Fruit fly (Drosophila melanogaster) whole organism, embryonic: ENCODE results near the gene Shaw.

Source experiments
- Aef1 ChIP-seq: fragments of 200-800 bp; sonication (Bioruptor generic); IDR thresholded peaks from 3 replicates; pipeline ENCODE4 v1.3.6; 2022; ENCODE audit warnings: missing biosample characterization, missing genetic modification characterization
- Bteb2 ChIP-seq: fragments of 200-800 bp; sonication (Bioruptor generic); optimal IDR thresholded peaks from 2 replicates; lab custom pipeline; 2016; ENCODE audit warnings: missing biosample characterization, missing genetic modification characterization
- CG10462 ChIP-seq: fragments of 200-800 bp; sonication (Bioruptor generic); optimal IDR thresholded peaks from 2 replicates; lab custom pipeline; 2016; ENCODE audit warnings: missing biosample characterization, missing genetic modification characterization
- CG12299 ChIP-seq: fragments of 200-800 bp; sonication (Bioruptor generic); optimal IDR thresholded peaks from 2 replicates; lab custom pipeline; 2018; ENCODE audit warnings: missing biosample characterization, mild to moderate bottlenecking, missing genetic modification characterization
- CG1233 ChIP-seq: fragments of 200-800 bp; sonication (Bioruptor generic); optimal IDR thresholded peaks from 4 replicates; lab custom pipeline; 2018; ENCODE audit warnings: missing biosample characterization, mild to moderate bottlenecking, missing genetic modification characterization
- CG14667 ChIP-seq: fragments of 200-800 bp; sonication (Bioruptor generic); IDR thresholded peaks from 2 replicates; pipeline ENCODE4 v1.3.6; 2022; ENCODE audit warnings: missing biosample characterization, missing genetic modification characterization
- CG14710 ChIP-seq: fragments of 200-800 bp; sonication (Bioruptor generic); optimal IDR thresholded peaks from 3 replicates; lab custom pipeline; 2019; ENCODE audit warnings: missing biosample characterization, mild to moderate bottlenecking, missing genetic modification characterization, moderate library complexity
- CG2116 ChIP-seq: fragments of 200-800 bp; sonication (Bioruptor generic); optimal IDR thresholded peaks from 3 replicates; lab custom pipeline; 2018; ENCODE audit warnings: missing biosample characterization, mild to moderate bottlenecking, missing genetic modification characterization
- CG3065 ChIP-seq: fragments of 200-800 bp; sonication (Bioruptor generic); optimal IDR thresholded peaks from 2 replicates; lab custom pipeline; 2016; ENCODE audit warnings: missing biosample characterization, missing genetic modification characterization
- CG3726 ChIP-seq: fragments of 200-800 bp; sonication (Bioruptor generic); IDR thresholded peaks from 3 replicates; pipeline ENCODE4, ENCODE4 v1.3.6; 2022; ENCODE audit warnings: missing biosample characterization, missing genetic modification characterization
- CG4282 ChIP-seq: fragments of 200-800 bp; sonication (Bioruptor generic); optimal IDR thresholded peaks from 2 replicates; lab custom pipeline; 2016; ENCODE audit warnings: missing biosample characterization, missing genetic modification characterization
- CG43689 ChIP-seq: fragments of 200-800 bp; sonication (Bioruptor generic); IDR thresholded peaks from 2 replicates; pipeline ENCODE4 v1.3.6; 2022; ENCODE audit warnings: missing biosample characterization, missing genetic modification characterization
- CG4820 ChIP-seq: fragments of 200-800 bp; sonication (Bioruptor generic); optimal IDR thresholded peaks from 3 replicates; lab custom pipeline; 2016; ENCODE audit warnings: missing biosample characterization, missing genetic modification characterization
- CG5245 ChIP-seq: fragments of 200-800 bp; sonication (Bioruptor generic); optimal IDR thresholded peaks from 3 replicates; lab custom pipeline; 2016; ENCODE audit warnings: missing biosample characterization, missing genetic modification characterization
- CG6765 ChIP-seq: fragments of 200-800 bp; sonication (Bioruptor generic); optimal IDR thresholded peaks from 3 replicates; lab custom pipeline; 2017; ENCODE audit warnings: missing biosample characterization, mild to moderate bottlenecking, missing genetic modification characterization
- CG7839 ChIP-seq: fragments of 200-800 bp; sonication (Bioruptor generic); optimal IDR thresholded peaks from 3 replicates; lab custom pipeline; 2018; ENCODE audit warnings: missing biosample characterization, mild to moderate bottlenecking, missing genetic modification characterization, moderate library complexity
- CG8290 ChIP-seq, 3 experiments: fragments of 200-800 bp; sonication (Bioruptor generic); optimal IDR thresholded peaks; 2 replicates each; lab custom pipeline; 2016 to 2019; ENCODE audit warnings: missing biosample characterization in 3 of 3, missing genetic modification characterization in 3 of 3, mild to moderate bottlenecking in 2 of 3, moderate library complexity in 1 of 3
- CG8359 ChIP-seq: fragments of 200-800 bp; sonication (Bioruptor generic); optimal IDR thresholded peaks from 2 replicates; lab custom pipeline; 2017; ENCODE audit warnings: missing biosample characterization, mild to moderate bottlenecking, missing genetic modification characterization, borderline replicate concordance
- CG8924 ChIP-seq: fragments of 200-800 bp; optimal IDR thresholded peaks from 3 replicates; lab custom pipeline; 2019; ENCODE audit warnings: missing biosample characterization, mild to moderate bottlenecking, missing genetic modification characterization, moderate library complexity
- CG9437 ChIP-seq: fragments of 200-800 bp; sonication (Bioruptor generic); optimal IDR thresholded peaks from 2 replicates; lab custom pipeline; 2018; ENCODE audit warnings: missing biosample characterization, mild to moderate bottlenecking, missing genetic modification characterization
- CG9797 ChIP-seq: fragments of 200-800 bp; sonication (Bioruptor generic); optimal IDR thresholded peaks from 3 replicates; lab custom pipeline; 2018; ENCODE audit warnings: missing biosample characterization, mild to moderate bottlenecking, missing genetic modification characterization
- Dad ChIP-seq: fragments of 200-800 bp; sonication (Bioruptor generic); optimal IDR thresholded peaks from 3 replicates; lab custom pipeline; 2016; ENCODE audit warnings: missing biosample characterization, missing genetic modification characterization
- Doc3 ChIP-seq: fragments of 200-800 bp; sonication (Bioruptor generic); IDR thresholded peaks from 3 replicates; pipeline ENCODE4 v1.3.6; 2022; ENCODE audit warnings: missing biosample characterization, missing genetic modification characterization; ENCODE audit not compliant: partially characterized antibody
- GATAe ChIP-seq: fragments of 200-800 bp; sonication (Bioruptor generic); conservative IDR thresholded peaks from 2 replicates; pipeline ENCODE4 v1.3.6; 2022; ENCODE audit warnings: missing biosample characterization, missing genetic modification characterization
- H15 ChIP-seq: fragments of 200-800 bp; sonication (Bioruptor generic); IDR thresholded peaks from 3 replicates; pipeline ENCODE4 v1.3.6; 2022; ENCODE audit warnings: missing biosample characterization, missing genetic modification characterization
- Hey ChIP-seq: fragments of 200-800 bp; sonication (Bioruptor generic); optimal IDR thresholded peaks from 3 replicates; lab custom pipeline; 2018; ENCODE audit warnings: missing biosample characterization, mild to moderate bottlenecking, missing genetic modification characterization
- Hsf ChIP-seq: fragments of 200-800 bp; sonication (Bioruptor generic); optimal IDR thresholded peaks from 3 replicates; lab custom pipeline; 2016; ENCODE audit warnings: missing biosample characterization, missing genetic modification characterization
- Kr ChIP-seq: fragments of 200-800 bp; sonication (Bioruptor generic); optimal IDR thresholded peaks from 2 replicates; lab custom pipeline; 2017; ENCODE audit warnings: missing biosample characterization, mild to moderate bottlenecking, missing genetic modification characterization
- Mes4 ChIP-seq: fragments of 200-800 bp; sonication (Bioruptor generic); optimal IDR thresholded peaks from 2 replicates; lab custom pipeline; 2016; ENCODE audit warnings: missing biosample characterization, missing genetic modification characterization
- Nf-YC ChIP-seq: fragments of 200-800 bp; optimal IDR thresholded peaks from 3 replicates; lab custom pipeline; 2019; ENCODE audit warnings: missing biosample characterization, mild to moderate bottlenecking, missing genetic modification characterization, moderate library complexity
- Optix ChIP-seq: fragments of 200-800 bp; sonication (Bioruptor generic); IDR thresholded peaks from 3 replicates; pipeline ENCODE4 v1.3.6; 2022; ENCODE audit warnings: missing biosample characterization, missing genetic modification characterization
- Pdp1 ChIP-seq, 2 experiments: fragments of 200-800 bp; sonication (Bioruptor generic); optimal IDR thresholded peaks; 3 replicates each; lab custom pipeline; 2016; ENCODE audit warnings: missing biosample characterization in 2 of 2, missing genetic modification characterization in 2 of 2, mild to moderate bottlenecking in 1 of 2, moderate library complexity in 1 of 2
- cwo ChIP-seq: fragments of 200-800 bp; sonication (Bioruptor generic); optimal IDR thresholded peaks from 3 replicates; lab custom pipeline; 2017; ENCODE audit warnings: missing biosample characterization, missing genetic modification characterization, mild to moderate bottlenecking, moderate library complexity, missing genetic modification reagents
- dysf ChIP-seq: fragments of 200-800 bp; sonication (Bioruptor generic); IDR thresholded peaks from 3 replicates; pipeline ENCODE4 v1.3.6; 2022; ENCODE audit warnings: missing biosample characterization, missing genetic modification characterization
- fd96Cb ChIP-seq: fragments of 200-800 bp; sonication (Bioruptor generic); optimal IDR thresholded peaks from 2 replicates; lab custom pipeline; 2018; ENCODE audit warnings: missing biosample characterization, mild to moderate bottlenecking, missing genetic modification characterization, moderate library complexity
- ftz-f1 ChIP-seq: fragments of 200-800 bp; sonication (Bioruptor generic); optimal IDR thresholded peaks from 2 replicates; lab custom pipeline; 2016; ENCODE audit warnings: missing biosample characterization, missing genetic modification characterization
- gem ChIP-seq: fragments of 200-800 bp; sonication (Bioruptor generic); optimal IDR thresholded peaks from 2 replicates; lab custom pipeline; 2019; ENCODE audit warnings: missing biosample characterization, mild to moderate bottlenecking, missing genetic modification characterization, moderate library complexity
- jumu ChIP-seq: fragments of 200-800 bp; sonication (Bioruptor generic); optimal IDR thresholded peaks from 3 replicates; lab custom pipeline; 2016; ENCODE audit warnings: missing biosample characterization, missing genetic modification characterization
- kah ChIP-seq: fragments of 200-800 bp; sonication (Bioruptor generic); optimal IDR thresholded peaks from 2 replicates; lab custom pipeline; 2018; ENCODE audit warnings: missing biosample characterization, mild to moderate bottlenecking, missing genetic modification characterization
- lab ChIP-seq: fragments of 200-800 bp; sonication (Bioruptor generic); optimal IDR thresholded peaks from 3 replicates; lab custom pipeline; 2017; ENCODE audit warnings: missing biosample characterization, missing genetic modification characterization, mild to moderate bottlenecking, moderate library complexity, missing genetic modification reagents
- psq ChIP-seq: fragments of 200-800 bp; sonication (Bioruptor generic); optimal IDR thresholded peaks from 2 replicates; lab custom pipeline; 2017; ENCODE audit warnings: missing biosample characterization, missing genetic modification characterization
- run ChIP-seq: fragments of 200-800 bp; sonication (Bioruptor generic); optimal IDR thresholded peaks from 3 replicates; lab custom pipeline; 2018; ENCODE audit warnings: missing biosample characterization, mild to moderate bottlenecking, missing genetic modification characterization
- sc ChIP-seq, 3 experiments: fragments of >200 bp in 2 of 3; fragments of 200-800 bp in 1 of 3; sonication (Bioruptor generic) in 1 of 3; optimal IDR thresholded peaks; 2 replicates in 2 of 3; 3 replicates in 1 of 3; lab custom pipeline; 2017; ENCODE audit warnings: mild to moderate bottlenecking in 1 of 3, missing biosample characterization in 1 of 3, missing genetic modification characterization in 1 of 3, missing genetic modification reagents in 1 of 3
- seq ChIP-seq: fragments of 200-800 bp; sonication (Bioruptor generic); IDR thresholded peaks from 2 replicates; pipeline ENCODE4 v1.3.6; 2022; ENCODE audit warnings: missing biosample characterization, missing genetic modification characterization
- slbo ChIP-seq: fragments of 200-800 bp; sonication (Bioruptor generic); IDR thresholded peaks from 2 replicates; pipeline ENCODE4 v1.3.6; 2022; ENCODE audit warnings: missing biosample characterization, missing genetic modification characterization
- vnd ChIP-seq: fragments of 200-800 bp; sonication (Bioruptor generic); IDR thresholded peaks from 3 replicates; pipeline ENCODE4 v1.3.6; 2022; ENCODE audit warnings: missing biosample characterization, missing genetic modification characterization; ENCODE audit not compliant: partially characterized antibody
- wor ChIP-seq: fragments of 200-800 bp; sonication (Bioruptor generic); IDR thresholded peaks from 2 replicates; pipeline ENCODE4 v1.3.6; 2022; ENCODE audit warnings: missing biosample characterization, missing genetic modification characterization
- yki ChIP-seq: fragments of >200 bp; optimal IDR thresholded peaks from 3 replicates; lab custom pipeline; 2018
- zen2 ChIP-seq: fragments of 200-800 bp; sonication (Bioruptor generic); IDR thresholded peaks from 3 replicates; pipeline ENCODE4 v1.3.6; 2022; ENCODE audit warnings: missing biosample characterization, missing genetic modification characterization; ENCODE audit not compliant: partially characterized antibody

Shaw gene

dm6 chr2L:3776614-3777196 is 58.7 kb downstream of the Shaw start (continued):
- TF ChIP-seq CG8924 (tag; lab: Kevin White, UChicago) (peak; percentile 97), CG5245 (GFP tag; lab: Kevin White, UChicago) (peak; percentile 58), jumu (GFP tag; lab: Kevin White, UChicago) (no peak), Mes4 (GFP tag; lab: Kevin White, UChicago) (no peak), CG7839 (peak; percentile 87), CG43689 (GFP tag; lab: Robert Waterston, UW) (peak; percentile 59; the same call in 1 of the 2 replicates), Aef1 (GFP tag; lab: Robert Waterston, UW) (peak; percentile 74), Bteb2 (no peak), Nf-YC (tag; lab: Kevin White, UChicago) (peak; percentile 75), slbo (GFP tag; lab: Robert Waterston, UW) (peak; percentile 84), Hsf (peak; percentile 40), CG10462 (GFP tag; lab: Kevin White, UChicago) (peak; percentile 68), CG6765 (GFP tag; lab: Kevin White, UChicago) (peak; percentile 49), Kr (GFP tag; lab: Kevin White, UChicago) (peak; percentile 82), CG3065 (GFP tag; lab: Kevin White, UChicago) (peak; percentile 55), CG2116 (GFP tag; lab: Kevin White, UChicago) (peak; percentile 51), ftz-f1 (no peak), cwo (GFP tag; lab: Kevin White, UChicago) (peak; percentile 67), kah (GFP tag; lab: Kevin White, UChicago) (peak; percentile 82), Hey (no peak), H15 (GFP tag; lab: Robert Waterston, UW) (peak; percentile 70; the same call in 2 of the 3 replicates), vnd (GFP tag; lab: Robert Waterston, UW) (no peak), CG4282 (GFP tag; lab: Kevin White, UChicago) (no peak), fd96Cb (peak; percentile 86), CG14667 (GFP tag; lab: Robert Waterston, UW) (peak; percentile 68), gem (peak; percentile 96), CG9797 (GFP tag; lab: Kevin White, UChicago) (peak; percentile 8), CG1233 (GFP tag; lab: Kevin White, UChicago) (peak; percentile 82), Optix (GFP tag; lab: Robert Waterston, UW) (no peak), psq (GFP tag; lab: Kevin White, UChicago) (peak; percentile 62), dysf (peak; percentile 75), CG4820 (peak; percentile 75), wor (GFP tag; lab: Robert Waterston, UW) (peak; percentile 67), CG3726 (peak; percentile 69; the same call in 2 of the 3 replicates), zen2 (GFP tag; lab: Robert Waterston, UW) (no peak), lab (GFP tag; lab: Kevin White, UChicago) (peak; percentile 81), CG12299 (peak; percentile 82), Doc3 (GFP tag; lab: Robert Waterston, UW) (no peak), sc (optimal IDR thresholded peaks at IDR 0.05; lab: Kevin White, UChicago) (no peak), sc (GFP tag; optimal IDR thresholded peaks at IDR 0.05; lab: Kevin White, UChicago) (peak; percentile 79), CG9437 (GFP tag; lab: Kevin White, UChicago) (peak; percentile 79), Dad (GFP tag; lab: Kevin White, UChicago) (no peak), seq (peak; percentile 72; the same call in 1 of the 2 replicates), CG14710 (peak; percentile 96), GATAe (GFP tag; lab: Robert Waterston, UW) (no peak), Pdp1 (GFP tag; optimal IDR thresholded peaks at IDR 0.05; lab: Kevin White, UChicago) (no peak), CG8359 (GFP tag; lab: Kevin White, UChicago) (peak; percentile 71), CG8290 (GFP tag; optimal IDR thresholded peaks at IDR 0.05; lab: Kevin White, UChicago) (peak; percentile 31), CG8290 (tag; optimal IDR thresholded peaks at IDR 0.05; lab: Kevin White, UChicago) (peak in 1 of 2 experiments; percentile 49), yki (lab: Kevin White, UChicago) (no peak), run (peak; percentile 79)
